Worm (Caenorhabditis elegans) whole organism, mixed stage, embryonic: ENCODE results near the gene ndx-9.

Experiments used
- ceh-83 ChIP-seq: fragments of 200-800 bp; sonication (Bioruptor generic); optimal IDR thresholded peaks from 2 replicates; lab custom pipeline; 2018; ENCODE audit warnings: mild to moderate bottlenecking, missing genetic modification characterization, missing compliant biosample characterization
- ces-1 ChIP-seq: fragments of 150-350 bp; optimal IDR thresholded peaks from 2 replicates; lab custom pipeline; 2014; ENCODE audit warnings: missing biosample characterization, missing genetic modification reagents, missing genetic modification characterization
- elt-3 ChIP-seq: fragments of 150-350 bp; optimal IDR thresholded peaks from 2 replicates; lab custom pipeline; 2014; ENCODE audit warnings: missing biosample characterization, missing genetic modification characterization
- ham-2 ChIP-seq: fragments of 200-800 bp; sonication (Bioruptor generic); optimal IDR thresholded peaks from 2 replicates; lab custom pipeline; 2018; ENCODE audit warnings: mild to moderate bottlenecking, missing genetic modification characterization, missing compliant biosample characterization
- lin-13 ChIP-seq: fragments of 150-350 bp; optimal IDR thresholded peaks from 2 replicates; lab custom pipeline; 2014; ENCODE audit warnings: missing biosample characterization, missing genetic modification characterization
- lsy-2 ChIP-seq: fragments of 150-350 bp; optimal IDR thresholded peaks from 2 replicates; lab custom pipeline; 2014; ENCODE audit warnings: missing biosample characterization, missing genetic modification characterization
- nhr-12 ChIP-seq: fragments of 150-350 bp; optimal IDR thresholded peaks from 2 replicates; lab custom pipeline; 2014; ENCODE audit warnings: missing biosample characterization, missing genetic modification characterization
- nhr-237 ChIP-seq: fragments of 150-350 bp; optimal IDR thresholded peaks from 2 replicates; lab custom pipeline; 2014; ENCODE audit warnings: missing biosample characterization, missing genetic modification characterization
- nhr-28 ChIP-seq: fragments of 150-350 bp; optimal IDR thresholded peaks from 2 replicates; lab custom pipeline; 2014; ENCODE audit warnings: missing biosample characterization, missing genetic modification characterization
- pha-4 ChIP-seq: fragments of 150-350 bp; optimal IDR thresholded peaks from 2 replicates; lab custom pipeline; 2018; ENCODE audit warnings: missing biosample characterization, missing genetic modification reagents, missing genetic modification characterization
- unc-39 ChIP-seq: fragments of 150-350 bp; optimal IDR thresholded peaks from 2 replicates; lab custom pipeline; 2014; ENCODE audit warnings: missing biosample characterization, missing genetic modification characterization
- unc-62 ChIP-seq: fragments of 150-350 bp; optimal IDR thresholded peaks from 2 replicates; lab custom pipeline; 2014; ENCODE audit warnings: missing biosample characterization, missing genetic modification reagents, missing genetic modification characterization
- zip-8 ChIP-seq: fragments of 150-350 bp; optimal IDR thresholded peaks from 2 replicates; lab custom pipeline; 2014; ENCODE audit warnings: missing biosample characterization, missing genetic modification characterization
- ztf-11 ChIP-seq: fragments of 150-350 bp; optimal IDR thresholded peaks from 2 replicates; lab custom pipeline; 2014; ENCODE audit warnings: missing biosample characterization, missing genetic modification characterization

ce11 chrIV:11053652-11054317 lies 42.0 kb upstream of the ndx-9 start, which contains the start of the genes F36H1.12 and lin-3:
- TF ChIP-seq ceh-83 (no peak), unc-39 (tag; lab: Kevin White, UChicago) (no peak), elt-3 (tag; lab: Kevin White, UChicago) (no peak), ces-1 (no peak), nhr-12 (tag; lab: Kevin White, UChicago) (no peak), lsy-2 (tag; lab: Kevin White, UChicago) (no peak), nhr-28 (no peak), pha-4 (tag; lab: Kevin White, UChicago) (no peak), unc-62 (GFP tag; lab: Kevin White, UChicago) (no peak), lin-13 (tag; lab: Kevin White, UChicago) (no peak), zip-8 (tag; lab: Kevin White, UChicago) (no peak), nhr-237 (tag; lab: Kevin White, UChicago) (no peak), ztf-11 (no peak), ham-2 (no peak)
